Fruit fly (Drosophila melanogaster): ENCODE measurements around the gene CG14042.
A peak's percentile ranks its signal among the peaks of the same experiment; 100 is the strongest.

Gene CG14042

DNA sequence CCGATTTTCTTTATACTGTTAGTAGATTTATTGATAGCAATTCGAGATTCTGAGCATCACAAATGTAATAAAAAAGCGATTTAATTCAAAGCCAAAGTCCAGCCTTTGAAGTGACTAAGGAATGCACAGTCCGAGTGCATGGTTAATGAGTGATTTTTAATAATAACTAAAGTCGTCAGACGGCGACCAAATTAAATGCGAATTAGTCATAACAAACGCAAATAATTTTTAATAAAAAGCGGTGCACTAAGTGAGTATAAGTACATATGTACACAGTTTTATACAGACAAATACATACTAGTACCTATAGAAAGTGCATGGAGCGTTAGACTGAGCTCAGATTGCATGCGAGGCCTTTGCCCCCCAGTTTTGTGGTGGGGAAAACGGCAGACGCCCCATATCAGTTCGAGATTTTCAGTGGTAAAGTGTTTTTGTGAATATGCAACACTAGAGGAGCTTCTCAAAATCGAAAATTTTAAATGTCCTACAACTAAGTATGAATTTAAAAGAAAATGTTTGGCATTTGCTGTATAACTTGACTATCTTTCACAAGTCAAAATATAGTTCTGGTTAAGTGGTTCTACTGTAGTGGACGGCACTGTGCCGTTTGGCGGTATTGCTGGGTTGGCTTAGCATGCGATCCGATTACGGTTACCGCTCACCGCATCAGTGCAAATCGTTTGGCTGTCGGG, 34.7 kb upstream of the CG14042 start (continued):
- no peak for TF ChIP-seq CG7357 (GFP tag; IDR thresholded peaks at IDR 0.05)
- no peak for TF ChIP-seq CG11456 (GFP tag; IDR thresholded peaks at IDR 0.05)
- no peak for TF ChIP-seq crp (GFP tag; optimal IDR thresholded peaks at IDR 0.05)
- TF ChIP-seq bowl (GFP tag; IDR thresholded peaks at IDR 0.05): no peak
- TF ChIP-seq sens (GFP tag): peak; percentile 72
- TF ChIP-seq seq (GFP tag; IDR thresholded peaks at IDR 0.05): no peak
- TF ChIP-seq nerfin-1 (tag; optimal IDR thresholded peaks at IDR 0.05): no peak
- peak; percentile 15 for TF ChIP-seq CG11504 (tag; optimal IDR thresholded peaks at IDR 0.05)
- TF ChIP-seq toy (GFP tag; IDR thresholded peaks at IDR 0.05): no peak
- no peak for TF ChIP-seq Sry-β (GFP tag; optimal IDR thresholded peaks at IDR 0.05)
- TF ChIP-seq chm (GFP tag; IDR thresholded peaks at IDR 0.05): no peak
- TF ChIP-seq gem (tag; optimal IDR thresholded peaks at IDR 0.05): peak; percentile 21
- TF ChIP-seq ken (GFP tag; IDR thresholded peaks at IDR 0.05): 0 out of 3 replicates have a peak, but pooled peaks have one; percentile 5
- TF ChIP-seq CG12299 (tag; optimal IDR thresholded peaks at IDR 0.05): no peak
- peak; percentile 34; the same call in 1 of the 3 replicates for TF ChIP-seq row (GFP tag; IDR thresholded peaks at IDR 0.05)
- no peak for TF ChIP-seq Hmr (GFP tag; optimal IDR thresholded peaks at IDR 0.05)
- peak; percentile 19 for TF ChIP-seq zfh2 (GFP tag; optimal IDR thresholded peaks at IDR 0.05)
- TF ChIP-seq ap (GFP tag; IDR thresholded peaks at IDR 0.05): no peak
- TF ChIP-seq CG18599 (GFP tag; optimal IDR thresholded peaks at IDR 0.05): no peak
- no peak for TF ChIP-seq CG1529 (GFP tag; optimal IDR thresholded peaks at IDR 0.05)
- TF ChIP-seq CG17328 (GFP tag; IDR thresholded peaks at IDR 0.05): 0 out of 2 replicates have a peak, but pooled peaks have one; percentile 40
- peak; percentile 54; the same call in 1 of the 2 replicates for TF ChIP-seq CG11696 (GFP tag; IDR thresholded peaks at IDR 0.05)
- no peak for TF ChIP-seq CG8924 (tag; optimal IDR thresholded peaks at IDR 0.05)
- no peak for TF ChIP-seq Ssrp (tag; optimal IDR thresholded peaks at IDR 0.05)
- TF ChIP-seq Oli (tag; optimal IDR thresholded peaks at IDR 0.05): peak; percentile 7
- no peak for TF ChIP-seq sima (GFP tag; optimal IDR thresholded peaks at IDR 0.05)
- no peak for TF ChIP-seq lov (optimal IDR thresholded peaks at IDR 0.05)
- TF ChIP-seq lov (GFP tag; IDR thresholded peaks at IDR 0.05): 0 out of 3 replicates have a peak, but pooled peaks have one; percentile 25
- TF ChIP-seq D19A (tag; optimal IDR thresholded peaks at IDR 0.05): no peak
- TF ChIP-seq CG4820 (GFP tag; optimal IDR thresholded peaks at IDR 0.05): no peak
- TF ChIP-seq NFAT (GFP tag; IDR thresholded peaks at IDR 0.05): no peak
- TF ChIP-seq Adf1 (GFP tag; IDR thresholded peaks at IDR 0.05): no peak
- no peak for TF ChIP-seq CHES-1-like (GFP tag; optimal IDR thresholded peaks at IDR 0.05)
- no peak for TF ChIP-seq insv (GFP tag; optimal IDR thresholded peaks at IDR 0.05)
- no peak for TF ChIP-seq CG6654 (GFP tag; optimal IDR thresholded peaks at IDR 0.05)
- TF ChIP-seq H15 (GFP tag; IDR thresholded peaks at IDR 0.05): no peak
- peak; percentile 35; the same call in 1 of the 2 replicates for TF ChIP-seq HLH3B (GFP tag; IDR thresholded peaks at IDR 0.05)
- TF ChIP-seq CG42726 (GFP tag; IDR thresholded peaks at IDR 0.05; ENCODE audit: partially characterized antibody): no peak
- TF ChIP-seq CG4730 (GFP tag; IDR thresholded peaks at IDR 0.05): no peak
- TF ChIP-seq grn (GFP tag; optimal IDR thresholded peaks at IDR 0.05): no peak
- TF ChIP-seq ci (GFP tag; IDR thresholded peaks at IDR 0.05): 0 out of 3 replicates have a peak, but pooled peaks have one; percentile 40
- no peak for TF ChIP-seq az2 (GFP tag; optimal IDR thresholded peaks at IDR 0.05)
- no peak for TF ChIP-seq CG12744 (GFP tag; optimal IDR thresholded peaks at IDR 0.05)
- TF ChIP-seq Asciz (GFP tag; optimal IDR thresholded peaks at IDR 0.05): no peak
- TF ChIP-seq CG9797 (GFP tag; optimal IDR thresholded peaks at IDR 0.05): no peak
- TF ChIP-seq aop (GFP tag; IDR thresholded peaks at IDR 0.05): no peak
- TF ChIP-seq Antp (GFP tag; optimal IDR thresholded peaks at IDR 0.05): no peak
- TF ChIP-seq CoRest (tag; optimal IDR thresholded peaks at IDR 0.05): no peak
- no peak for TF ChIP-seq Meics (GFP tag; optimal IDR thresholded peaks at IDR 0.05)
- no peak for TF ChIP-seq zen2 (GFP tag; IDR thresholded peaks at IDR 0.05; ENCODE audit: partially characterized antibody)
- no peak for TF ChIP-seq CG4404 (GFP tag; IDR thresholded peaks at IDR 0.05)
